Worm (Caenorhabditis elegans) whole organism, L4 larva: ENCODE results near the gene F31F6.3.

Experiments used
- D1046.2 ChIP-seq: fragments of 200-800 bp; sonication (Bioruptor generic); IDR thresholded peaks from 2 replicates; pipeline ENCODE4 v1.3.6; 2022; ENCODE audit warnings: missing genetic modification characterization, missing compliant biosample characterization
- F44E2.7 ChIP-seq: fragments of 200-800 bp; sonication (Bioruptor generic); IDR thresholded peaks from 2 replicates; pipeline ENCODE4 v2.1.2; 2022; ENCODE audit warnings: missing genetic modification characterization, missing compliant biosample characterization
- F49E8.2 ChIP-seq: sonication (generic microtip); optimal IDR thresholded peaks from 2 replicates; lab custom pipeline; 2016; ENCODE audit warnings: missing compliant biosample characterization, mild to moderate bottlenecking, missing genetic modification characterization, borderline replicate concordance
- T20F7.1 ChIP-seq: fragments of 200-800 bp; sonication (Bioruptor generic); optimal IDR thresholded peaks from 2 replicates; lab custom pipeline; 2018; ENCODE audit warnings: mild to moderate bottlenecking, missing genetic modification characterization, missing compliant biosample characterization
- T26A8.4 ChIP-seq: fragments of 200-800 bp; sonication (Bioruptor generic); IDR thresholded peaks from 2 replicates; pipeline ENCODE4 v1.3.6; 2022; ENCODE audit warnings: missing genetic modification characterization, missing compliant biosample characterization
- Y48G9A.11 ChIP-seq: fragments of 200-800 bp; sonication (Bioruptor generic); IDR thresholded peaks from 2 replicates; pipeline ENCODE4 v1.3.6; 2022; ENCODE audit warnings: missing genetic modification reagents, missing genetic modification characterization, missing compliant biosample characterization
- Y5F2A.4 ChIP-seq: fragments of 200-800 bp; sonication (Bioruptor generic); optimal IDR thresholded peaks from 2 replicates; lab custom pipeline; 2018; ENCODE audit warnings: mild to moderate bottlenecking, missing genetic modification characterization, missing compliant biosample characterization
- ZK546.5 ChIP-seq, 2 experiments: sonication (generic microtip); optimal IDR thresholded peaks; 2 replicates each; lab custom pipeline; 2017; ENCODE audit warnings: missing biosample characterization in 2 of 2, missing genetic modification characterization in 2 of 2
- aha-1 ChIP-seq: fragments of 150-350 bp; peaks from one replicate; lab custom pipeline; 2014; ENCODE audit warnings: missing biosample characterization, missing genetic modification characterization
- aly-2 ChIP-seq: sonication (generic microtip); optimal IDR thresholded peaks from 2 replicates; lab custom pipeline; 2018; ENCODE audit warnings: missing biosample characterization, missing genetic modification characterization
- attf-4 ChIP-seq: sonication (generic microtip); optimal IDR thresholded peaks from 3 replicates; lab custom pipeline; 2017; ENCODE audit warnings: missing biosample characterization, missing genetic modification characterization
- ceh-44 ChIP-seq: fragments of 200-800 bp; sonication (Bioruptor generic); IDR thresholded peaks from 2 replicates; pipeline ENCODE4 v1.3.6; 2022; ENCODE audit warnings: missing genetic modification reagents, missing genetic modification characterization, missing compliant biosample characterization
- dmd-6 ChIP-seq: fragments of 200-800 bp; sonication (Bioruptor generic); IDR thresholded peaks from 2 replicates; pipeline ENCODE4 v1.3.6; 2022; ENCODE audit warnings: missing genetic modification reagents, missing genetic modification characterization, missing compliant biosample characterization
- dmd-8 ChIP-seq: fragments of 200-800 bp; sonication (Bioruptor generic); IDR thresholded peaks from 2 replicates; pipeline ENCODE4 v1.3.6; 2022; ENCODE audit warnings: missing genetic modification characterization, missing compliant biosample characterization
- dpl-1 ChIP-seq: fragments of 150-350 bp; optimal IDR thresholded peaks from 2 replicates; lab custom pipeline; 2014; ENCODE audit warnings: missing biosample characterization, missing genetic modification reagents, missing genetic modification characterization
- egl-43 ChIP-seq: fragments of 200-800 bp; sonication (Bioruptor generic); IDR thresholded peaks from 2 replicates; pipeline ENCODE4 v1.3.6; 2022; ENCODE audit warnings: missing genetic modification reagents, missing genetic modification characterization, missing compliant biosample characterization
- fos-1 ChIP-seq: fragments of 150-350 bp; optimal IDR thresholded peaks from 2 replicates; lab custom pipeline; 2014; ENCODE audit warnings: missing biosample characterization, missing genetic modification characterization
- hif-1 ChIP-seq, 2 experiments: sonication (generic microtip); optimal IDR thresholded peaks; 2 replicates each; lab custom pipeline; 2016 to 2017; ENCODE audit warnings: missing compliant biosample characterization in 2 of 2, missing genetic modification characterization in 2 of 2, missing genetic modification reagents in 2 of 2, missing genotype in 2 of 2, mild to moderate bottlenecking in 1 of 2
- hmg-1.1 ChIP-seq: fragments of 200-800 bp; sonication (Bioruptor generic); IDR thresholded peaks from 2 replicates; pipeline ENCODE4 v1.3.6; 2022; ENCODE audit warnings: missing genetic modification reagents, missing genetic modification characterization, missing compliant biosample characterization
- lin-1 ChIP-seq: fragments of 200-800 bp; sonication (Bioruptor generic); IDR thresholded peaks from 2 replicates; pipeline ENCODE4 v1.3.6; 2022; ENCODE audit warnings: missing genetic modification reagents, missing genetic modification characterization, missing compliant biosample characterization
- lin-13 ChIP-seq: fragments of 150-350 bp; optimal IDR thresholded peaks from 2 replicates; lab custom pipeline; 2014; ENCODE audit warnings: missing biosample characterization, missing genetic modification reagents, missing genetic modification characterization
- lin-15B ChIP-seq: fragments of 150-350 bp; sonication (generic microtip); optimal IDR thresholded peaks from 3 replicates; lab custom pipeline; 2014; ENCODE audit warnings: missing biosample characterization, missing genetic modification characterization
- lin-39 ChIP-seq: fragments of 150-350 bp; optimal IDR thresholded peaks from 2 replicates; lab custom pipeline; 2014; ENCODE audit warnings: missing biosample characterization, missing genetic modification reagents, missing genetic modification characterization
- madf-9 ChIP-seq: fragments of 200-800 bp; sonication (Bioruptor generic); conservative IDR thresholded peaks from 2 replicates; pipeline ENCODE4 v1.3.6; 2022; ENCODE audit warnings: missing genetic modification reagents, missing genetic modification characterization, missing compliant biosample characterization
- mxl-2 ChIP-seq: fragments of 200-800 bp; sonication (Bioruptor generic); conservative IDR thresholded peaks from 2 replicates; pipeline ENCODE4 v1.3.6; 2022; ENCODE audit warnings: missing genetic modification reagents, missing genetic modification characterization, missing compliant biosample characterization
- mxl-3 ChIP-seq: fragments of 200-800 bp; sonication (Bioruptor generic); optimal IDR thresholded peaks from 2 replicates; lab custom pipeline; 2018; ENCODE audit warnings: mild to moderate bottlenecking, missing genetic modification characterization, missing compliant biosample characterization
- nhr-11 ChIP-seq: fragments of 150-350 bp; optimal IDR thresholded peaks from 2 replicates; lab custom pipeline; 2014; ENCODE audit warnings: missing biosample characterization, missing genetic modification characterization
- nhr-25 ChIP-seq: sonication (generic microtip); optimal IDR thresholded peaks from 2 replicates; lab custom pipeline; 2017; ENCODE audit warnings: missing genetic modification characterization, mild to moderate bottlenecking, missing compliant biosample characterization, antibody characterized with exemption, moderate library complexity, borderline replicate concordance; ENCODE audit not compliant: insufficient read depth
- nhr-76 ChIP-seq: fragments of 150-350 bp; optimal IDR thresholded peaks from 2 replicates; lab custom pipeline; 2014; ENCODE audit warnings: missing biosample characterization, missing genetic modification characterization
- pha-4 ChIP-seq, 2 experiments: fragments of 150-350 bp in 1 of 2; fragments of 200-800 bp in 1 of 2; sonication (Bioruptor generic) in 1 of 2; IDR thresholded peaks in 1 of 2; optimal IDR thresholded peaks in 1 of 2; 2 replicates each; pipeline versions ENCODE4 v1.3.6 to Lab custom; 2014 to 2022; ENCODE audit warnings: missing genetic modification characterization in 2 of 2, missing genetic modification reagents in 2 of 2, missing biosample characterization in 1 of 2, missing compliant biosample characterization in 1 of 2
- pqm-1 ChIP-seq: sonication (generic microtip); optimal IDR thresholded peaks from 2 replicates; lab custom pipeline; 2017; ENCODE audit warnings: missing biosample characterization, missing genetic modification characterization
- rbr-2 ChIP-seq: sonication (generic microtip); optimal IDR thresholded peaks from 2 replicates; lab custom pipeline; 2016; ENCODE audit warnings: missing genotype, missing genetic modification characterization, missing compliant biosample characterization
- saeg-2 ChIP-seq: fragments of 200-800 bp; sonication (Bioruptor generic); IDR thresholded peaks from 2 replicates; pipeline ENCODE4 v1.3.6; 2022; ENCODE audit warnings: missing genetic modification reagents, missing genetic modification characterization, missing compliant biosample characterization
- sdz-12 ChIP-seq: fragments of 200-800 bp; sonication (Bioruptor generic); optimal IDR thresholded peaks from 2 replicates; lab custom pipeline; 2018; ENCODE audit warnings: mild to moderate bottlenecking, missing genetic modification characterization, missing compliant biosample characterization
- set-16 ChIP-seq: fragments of 200-800 bp; sonication (Bioruptor generic); IDR thresholded peaks from 2 replicates; pipeline ENCODE4 v1.3.6; 2022; ENCODE audit warnings: missing genetic modification reagents, missing genetic modification characterization, missing compliant biosample characterization
- skn-1 ChIP-seq: fragments of 150-350 bp; optimal IDR thresholded peaks from 2 replicates; lab custom pipeline; 2014; ENCODE audit warnings: missing biosample characterization, missing genetic modification characterization
- unc-62 ChIP-seq, 3 experiments: fragments of 150-350 bp in 1 of 3; sonication (generic microtip); optimal IDR thresholded peaks in 2 of 3; peaks in 1 of 3; 1 replicate in 1 of 3; 2 replicates in 2 of 3; lab custom pipeline; 2014 to 2017; ENCODE audit warnings: missing biosample characterization in 3 of 3, missing genetic modification characterization in 3 of 3, missing genetic modification reagents in 3 of 3, missing genotype in 1 of 3
- vab-7 ChIP-seq: fragments of 200-800 bp; sonication (Bioruptor generic); IDR thresholded peaks from 2 replicates; pipeline ENCODE4 v1.3.6; 2022; ENCODE audit warnings: missing genetic modification reagents, missing genetic modification characterization, missing compliant biosample characterization
- zfp-3 ChIP-seq: fragments of 200-800 bp; sonication (Bioruptor generic); conservative IDR thresholded peaks from 2 replicates; pipeline ENCODE4 v1.3.6; 2022; ENCODE audit warnings: missing genetic modification reagents, missing genetic modification characterization, missing compliant biosample characterization
- zip-2 ChIP-seq: fragments of 150-350 bp; optimal IDR thresholded peaks from 2 replicates; lab custom pipeline; 2014; ENCODE audit warnings: missing biosample characterization, missing genetic modification characterization
- ztf-11 ChIP-seq: fragments of 150-350 bp; optimal IDR thresholded peaks from 2 replicates; lab custom pipeline; 2014; ENCODE audit warnings: missing biosample characterization, missing genetic modification characterization
- ztf-7 ChIP-seq: fragments of 150-350 bp; optimal IDR thresholded peaks from 2 replicates; lab custom pipeline; 2014; ENCODE audit warnings: missing biosample characterization, missing genetic modification characterization

F31F6.3 gene

ce11 chrX:14894380-14894779 lies 21.7 kb upstream of the F31F6.3 start (continued):
- TF ChIP-seq Y5F2A.4 (GFP tag; lab: Kevin White, UChicago): no peak
- no peak for TF ChIP-seq lin-1 (GFP tag; lab: Robert Waterston, UW)
- peak in 1 of 2 experiments; percentile 97 for TF ChIP-seq unc-62 (GFP tag; optimal IDR thresholded peaks at IDR 0.05 in 1 of 2; lab: Kevin White, UChicago)
- TF ChIP-seq unc-62 (tag; optimal IDR thresholded peaks at IDR 0.05; lab: Kevin White, UChicago): no peak
- TF ChIP-seq pha-4 (GFP tag; IDR thresholded peaks at IDR 0.05; lab: Robert Waterston, UW): no peak
- TF ChIP-seq pha-4 (tag; optimal IDR thresholded peaks at IDR 0.05; lab: Kevin White, UChicago): no peak

- TF ChIP-seq madf-9: no peak
- no peak for TF ChIP-seq dmd-8 (GFP tag; lab: Robert Waterston, UW)
- no peak for TF ChIP-seq nhr-11 (tag; lab: Kevin White, UChicago)
- no peak for TF ChIP-seq ztf-11 (tag; lab: Kevin White, UChicago)
- TF ChIP-seq lin-39: no peak
- TF ChIP-seq, all 104 proteins: peak for 0
Observed at ce11 chrX:14888188-14888587, 15.5 kb upstream of the F31F6.3 start, which contains the start of gene daf-6. Gene daf-6, plus strand, starts transcription at chrX:14888488.

ce11 chrX:14885855-14886254 lies 13.2 kb upstream of the F31F6.3 start:
- no peak for TF ChIP-seq mxl-2 (GFP tag; lab: Robert Waterston, UW)
- TF ChIP-seq aha-1 (tag; lab: Kevin White, UChicago): peak; percentile 60
- TF ChIP-seq attf-4 (tag; lab: Kevin White, UChicago): no peak
- TF ChIP-seq ztf-7 (tag; lab: Kevin White, UChicago): no peak
- TF ChIP-seq ceh-44 (GFP tag; lab: Robert Waterston, UW): no peak
- no peak for TF ChIP-seq fos-1 (tag; lab: Kevin White, UChicago)
- no peak for TF ChIP-seq nhr-25 (tag; lab: Kevin White, UChicago)
- no peak for TF ChIP-seq T20F7.1 (GFP tag; lab: Kevin White, UChicago)
- no peak for TF ChIP-seq nhr-76 (tag; lab: Kevin White, UChicago)
- no peak for TF ChIP-seq D1046.2 (GFP tag; lab: Robert Waterston, UW)
- TF ChIP-seq unc-62 (GFP tag; optimal IDR thresholded peaks at IDR 0.05 in 1 of 2; lab: Kevin White, UChicago): peak in 1 of 2 experiments; percentile 13
- no peak for TF ChIP-seq unc-62 (tag; optimal IDR thresholded peaks at IDR 0.05; lab: Kevin White, UChicago)
- TF ChIP-seq mxl-3 (GFP tag; lab: Kevin White, UChicago): no peak
- no peak for TF ChIP-seq zfp-3 (GFP tag; lab: Robert Waterston, UW)
- no peak for TF ChIP-seq lin-15B

- TF ChIP-seq dmd-8 (GFP tag; lab: Robert Waterston, UW) (no peak), rbr-2 (tag; lab: Kevin White, UChicago) (no peak), sdz-12 (no peak), hmg-1.1 (GFP tag; lab: Robert Waterston, UW) (no peak), vab-7 (no peak), nhr-76 (tag; lab: Kevin White, UChicago) (no peak), ceh-44 (GFP tag; lab: Robert Waterston, UW) (no peak), skn-1 (tag; lab: Kevin White, UChicago) (no peak), dmd-6 (no peak), zfp-3 (GFP tag; lab: Robert Waterston, UW) (no peak), F49E8.2 (tag; lab: Kevin White, UChicago) (no peak), lin-15B (no peak)
- TF ChIP-seq, all 104 proteins: peak for 0
Observed at ce11 chrX:14881119-14881518, 8.5 kb upstream of the F31F6.3 start, which contains the start of gene flp-8. Gene flp-8, plus strand, starts transcription at chrX:14881419.

- peak; percentile 62 for TF ChIP-seq set-16 (GFP tag; lab: Robert Waterston, UW)
- no peak for TF ChIP-seq Y5F2A.4 (GFP tag; lab: Kevin White, UChicago)
- TF ChIP-seq lin-15B: no peak
- TF ChIP-seq T26A8.4 (GFP tag; lab: Robert Waterston, UW): no peak
- TF ChIP-seq zip-2 (tag; lab: Kevin White, UChicago): no peak
- no peak for TF ChIP-seq dpl-1 (GFP tag; lab: Kevin White, UChicago)
- no peak for TF ChIP-seq aly-2 (tag; lab: Kevin White, UChicago)
- no peak for TF ChIP-seq lin-13 (GFP tag; lab: Kevin White, UChicago)
- no peak for TF ChIP-seq vab-7
- TF ChIP-seq Y48G9A.11 (GFP tag; lab: Robert Waterston, UW): no peak
- no peak for TF ChIP-seq saeg-2 (GFP tag; lab: Robert Waterston, UW)
- TF ChIP-seq pqm-1 (tag; lab: Kevin White, UChicago): no peak
- TF ChIP-seq D1046.2 (GFP tag; lab: Robert Waterston, UW): no peak
- no peak for TF ChIP-seq F44E2.7 (GFP tag; lab: Robert Waterston, UW)
- 0 out of 2 replicates have a peak, but pooled peaks have one; percentile 51 for TF ChIP-seq egl-43 (GFP tag; lab: Robert Waterston, UW)
- TF ChIP-seq hif-1 (tag; optimal IDR thresholded peaks at IDR 0.05; lab: Kevin White, UChicago): no peak
- no peak for TF ChIP-seq ZK546.5 (tag; optimal IDR thresholded peaks at IDR 0.05; lab: Kevin White, UChicago)
Observed at ce11 chrX:14877691-14878090, 5.0 kb upstream of the F31F6.3 start.
